Fruit fly (Drosophila melanogaster): ENCODE measurements around the gene Ge-1.

Ge-1 gene

DNA sequence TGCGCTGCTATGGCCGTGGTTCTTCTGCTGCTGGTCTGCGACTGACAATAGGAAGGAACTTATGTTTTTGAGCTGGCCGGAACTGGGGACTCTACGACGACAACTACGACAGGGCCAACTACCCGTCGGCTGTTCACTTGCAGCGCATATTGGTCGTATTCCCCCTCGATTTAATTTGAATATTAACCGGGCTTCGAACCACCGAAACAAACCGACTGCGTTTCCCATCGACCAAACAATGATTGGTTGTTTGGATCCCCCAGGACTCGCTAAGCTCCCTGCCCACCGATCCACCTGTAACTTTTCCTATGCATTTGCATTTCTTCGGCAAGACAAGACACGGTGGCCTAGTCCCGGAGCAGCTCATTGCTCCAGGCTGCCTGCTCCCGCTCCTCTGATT lies 20.9 kb upstream of the Ge-1 start, which contains the start of gene Dnaaf4:
Dnaaf4 (minus strand) TSS at position 101 of the 400 bp plus-strand sequence.
- peak; percentile 31 for TF ChIP-seq Med (GFP tag)
- no peak for TF ChIP-seq CG7271 (tag; optimal IDR thresholded peaks at IDR 0.05)
- no peak for TF ChIP-seq CG4360 (GFP tag; IDR thresholded peaks at IDR 0.05)
- TF ChIP-seq ttk (GFP tag; IDR thresholded peaks at IDR 0.05) = 0 out of 2 replicates have a peak, but pooled peaks have one; percentile 12
- no peak for TF ChIP-seq CG5953 (GFP tag; IDR thresholded peaks at IDR 0.05)
- 0 out of 2 replicates have a peak, but pooled peaks have one; percentile 23 for TF ChIP-seq nerfin-2 (GFP tag; IDR thresholded peaks at IDR 0.05; ENCODE audit: partially characterized antibody)
- TF ChIP-seq vfl (GFP tag; optimal IDR thresholded peaks at IDR 0.05) = no peak
- TF ChIP-seq odd (GFP tag; optimal IDR thresholded peaks at IDR 0.05) = no peak
- no peak for TF ChIP-seq CG9727 (GFP tag; optimal IDR thresholded peaks at IDR 0.05)
- TF ChIP-seq dmrt99B (tag; optimal IDR thresholded peaks at IDR 0.05) = no peak
- TF ChIP-seq CG14667 (GFP tag; IDR thresholded peaks at IDR 0.05) = no peak

- TF ChIP-seq CG17802 (tag; optimal IDR thresholded peaks at IDR 0.05) (no peak), Dfd (GFP tag; optimal IDR thresholded peaks at IDR 0.05) (no peak), Stat92E (GFP tag; optimal IDR thresholded peaks at IDR 0.05) (no peak), CG2116 (GFP tag; optimal IDR thresholded peaks at IDR 0.05) (peak; percentile 86), tll (GFP tag; optimal IDR thresholded peaks at IDR 0.05) (no peak), Opbp (GFP tag; IDR thresholded peaks at IDR 0.05; ENCODE audit: partially characterized antibody) (peak; percentile 67; the same call in 2 of the 3 replicates), sna (GFP tag; IDR thresholded peaks at IDR 0.05; ENCODE audit: partially characterized antibody) (peak; percentile 60), CG18599 (GFP tag; optimal IDR thresholded peaks at IDR 0.05) (no peak), CG17912 (GFP tag; optimal IDR thresholded peaks at IDR 0.05) (no peak), dan (GFP tag; IDR thresholded peaks at IDR 0.05) (no peak), Meics (GFP tag; optimal IDR thresholded peaks at IDR 0.05) (no peak), Pdp1 (GFP tag; optimal IDR thresholded peaks at IDR 0.05) (no peak), chinmo (GFP tag; IDR thresholded peaks at IDR 0.05; ENCODE audit: partially characterized antibody) (no peak), CG18764 (GFP tag; optimal IDR thresholded peaks at IDR 0.05) (no peak), CG10654 (GFP tag; optimal IDR thresholded peaks at IDR 0.05) (no peak), scrt (GFP tag; optimal IDR thresholded peaks at IDR 0.05) (no peak), peb (GFP tag; IDR thresholded peaks at IDR 0.05) (no peak), CG11695 (GFP tag; IDR thresholded peaks at IDR 0.05) (no peak), Fer2 (tag; optimal IDR thresholded peaks at IDR 0.05) (no peak), dysf (GFP tag; IDR thresholded peaks at IDR 0.05) (no peak), CG8924 (tag; optimal IDR thresholded peaks at IDR 0.05) (no peak), C15 (GFP tag; IDR thresholded peaks at IDR 0.05) (no peak), ems (GFP tag; optimal IDR thresholded peaks at IDR 0.05) (no peak), wek (GFP tag; optimal IDR thresholded peaks at IDR 0.05) (no peak), CG15011 (GFP tag; optimal IDR thresholded peaks at IDR 0.05) (no peak), luna (GFP tag; optimal IDR thresholded peaks at IDR 0.05) (no peak), MESR4 (GFP tag; optimal IDR thresholded peaks at IDR 0.05) (peak; percentile 52), CG2712 (tag; optimal IDR thresholded peaks at IDR 0.05) (no peak), insv (GFP tag; optimal IDR thresholded peaks at IDR 0.05) (no peak), NK7.1 (GFP tag; optimal IDR thresholded peaks at IDR 0.05) (no peak), hbn (GFP tag; IDR thresholded peaks at IDR 0.05; ENCODE audit: partially characterized antibody) (peak; percentile 55; the same call in 1 of the 2 replicates), CG8944 (GFP tag; optimal IDR thresholded peaks at IDR 0.05) (no peak), MBD-R2 (GFP tag; IDR thresholded peaks at IDR 0.05) (peak; percentile 88), CG3838 (GFP tag; optimal IDR thresholded peaks at IDR 0.05) (no peak), sob (GFP tag; IDR thresholded peaks at IDR 0.05) (no peak), Scr (GFP tag; IDR thresholded peaks at IDR 0.05; ENCODE audit: partially characterized antibody) (peak; percentile 70), wdn (GFP tag; IDR thresholded peaks at IDR 0.05) (no peak)
Observed at dm6 chr2L:11119966-11120517, 19.4 kb upstream of the Ge-1 start, which contains the start of gene CG6230. Gene CG6230 (minus strand): TSS chr2L:11120319.

Measured in whole organism, embryonic.